Fruit fly (Drosophila melanogaster): ENCODE data around the gene CG31917.

DNA sequence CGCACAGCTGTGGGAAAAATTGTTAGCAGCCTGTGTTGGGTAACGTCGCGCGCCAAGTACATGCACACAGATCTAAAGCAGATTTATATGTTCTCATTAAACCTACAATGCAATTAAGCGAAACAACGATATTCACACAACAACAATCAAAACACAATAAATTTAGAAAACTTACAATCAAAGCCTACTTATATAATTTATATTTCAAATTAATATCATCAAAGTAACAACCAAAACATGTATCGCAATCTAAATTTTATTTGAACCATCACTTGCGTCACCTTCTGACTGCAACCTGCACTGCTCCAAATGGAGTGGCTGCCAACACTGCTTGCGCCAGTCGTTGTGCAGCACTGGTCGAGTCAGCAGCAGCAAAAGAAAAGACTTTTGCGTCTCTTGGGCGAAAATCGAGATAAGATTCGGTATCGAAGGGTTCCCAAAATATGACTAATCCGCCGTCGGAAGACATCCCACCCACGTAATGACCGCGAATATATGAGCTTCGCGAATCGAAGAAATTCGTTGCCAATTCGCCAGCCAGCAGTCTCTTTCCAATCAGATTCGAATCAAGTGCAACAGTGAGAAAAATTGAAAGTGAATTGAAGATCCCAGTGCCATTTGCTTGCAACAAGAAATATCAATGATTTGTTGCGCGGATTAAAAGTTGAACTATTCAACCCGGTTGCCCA lies 29.2 kb downstream of the CG31917 start, which contains the start of the genes CG8892 and CG34126:
- TF ChIP-seq CG2712 (tag; optimal IDR thresholded peaks at IDR 0.05): peak; percentile 98
- TF ChIP-seq stc (GFP tag; IDR thresholded peaks at IDR 0.05): peak; percentile 88
- TF ChIP-seq CG30403 (GFP tag; optimal IDR thresholded peaks at IDR 0.05): peak; percentile 100
- peak; percentile 94 for TF ChIP-seq CG10147 (GFP tag; optimal IDR thresholded peaks at IDR 0.05)
- peak; percentile 91 for TF ChIP-seq CG10274 (GFP tag; optimal IDR thresholded peaks at IDR 0.05)
- peak; percentile 87 for TF ChIP-seq salm (tag; optimal IDR thresholded peaks at IDR 0.05)
- TF ChIP-seq Drgx (GFP tag; IDR thresholded peaks at IDR 0.05): peak; percentile 91
- TF ChIP-seq onecut (GFP tag; IDR thresholded peaks at IDR 0.05): peak; percentile 87

All from whole organism, embryonic.